Fruit fly (Drosophila melanogaster): ENCODE measurements around the gene Acsf3.

Gene Acsf3

dm6 chrX:7324816-7325246 is 4.0 kb upstream of the Acsf3 start (continued):
- peak; percentile 96 for TF ChIP-seq Six4 (GFP tag; optimal IDR thresholded peaks at IDR 0.05)
- TF ChIP-seq chn (GFP tag; optimal IDR thresholded peaks at IDR 0.05): peak; percentile 88
- no peak for TF ChIP-seq mld (GFP tag; IDR thresholded peaks at IDR 0.05; ENCODE audit: partially characterized antibody)
- peak; percentile 92 for TF ChIP-seq CG15073 (GFP tag; optimal IDR thresholded peaks at IDR 0.05)
- TF ChIP-seq ftz-f1 (GFP tag; optimal IDR thresholded peaks at IDR 0.05): peak; percentile 11
- TF ChIP-seq so (GFP tag; IDR thresholded peaks at IDR 0.05): peak; percentile 96
- peak; percentile 92 for TF ChIP-seq danr (GFP tag; IDR thresholded peaks at IDR 0.05)
- TF ChIP-seq CG10959 (GFP tag; IDR thresholded peaks at IDR 0.05): peak; percentile 94
- peak; percentile 96 for TF ChIP-seq Sox100B (GFP tag; optimal IDR thresholded peaks at IDR 0.05)
- TF ChIP-seq ap (GFP tag; IDR thresholded peaks at IDR 0.05): peak; percentile 87
- TF ChIP-seq CG12104 (GFP tag; optimal IDR thresholded peaks at IDR 0.05): peak; percentile 95
- peak; percentile 94 for TF ChIP-seq CG15011 (GFP tag; optimal IDR thresholded peaks at IDR 0.05)
- TF ChIP-seq CG17328 (GFP tag; IDR thresholded peaks at IDR 0.05): peak; percentile 97
- peak; percentile 64 for TF ChIP-seq CG8089 (GFP tag; optimal IDR thresholded peaks at IDR 0.05)
- peak; percentile 95 for TF ChIP-seq CG12769 (tag; optimal IDR thresholded peaks at IDR 0.05)
- peak; percentile 54 for TF ChIP-seq Atf3 (GFP tag; optimal IDR thresholded peaks at IDR 0.05)
- peak; percentile 92 for TF ChIP-seq CG9817 (tag; optimal IDR thresholded peaks at IDR 0.05)
- TF ChIP-seq z (GFP tag; IDR thresholded peaks at IDR 0.05): peak; percentile 68; the same call in 2 of the 3 replicates
- TF ChIP-seq chif (GFP tag; optimal IDR thresholded peaks at IDR 0.05): peak; percentile 78 to 92
- peak; percentile 83 for TF ChIP-seq MBD-R2 (GFP tag; IDR thresholded peaks at IDR 0.05)
- peak; percentile 89 for TF ChIP-seq CG7745 (tag; optimal IDR thresholded peaks at IDR 0.05)
- peak; percentile 96 for TF ChIP-seq CG10209 (GFP tag; optimal IDR thresholded peaks at IDR 0.05)
- peak; percentile 93 for TF ChIP-seq CG10462 (GFP tag; optimal IDR thresholded peaks at IDR 0.05)
- peak; percentile 94 for TF ChIP-seq CG8290 (GFP tag; optimal IDR thresholded peaks at IDR 0.05)
- peak; percentile 81 to 87 for TF ChIP-seq CG8290 (tag; optimal IDR thresholded peaks at IDR 0.05)
- TF ChIP-seq zen (tag; optimal IDR thresholded peaks at IDR 0.05): peak; percentile 97
- TF ChIP-seq HHEX (GFP tag; optimal IDR thresholded peaks at IDR 0.05): peak; percentile 95
- no peak for TF ChIP-seq knrl (GFP tag; IDR thresholded peaks at IDR 0.05; ENCODE audit: partially characterized antibody)
- peak; percentile 96 for TF ChIP-seq CG12659 (GFP tag; optimal IDR thresholded peaks at IDR 0.05)
- TF ChIP-seq gsb (GFP tag; IDR thresholded peaks at IDR 0.05): peak; percentile 80
- TF ChIP-seq CG11398 (GFP tag; optimal IDR thresholded peaks at IDR 0.05): peak; percentile 77
- TF ChIP-seq Hand (GFP tag; optimal IDR thresholded peaks at IDR 0.05): peak; percentile 90
- peak; percentile 95 for TF ChIP-seq BtbVII (GFP tag; optimal IDR thresholded peaks at IDR 0.05)
- peak; percentile 86 for TF ChIP-seq CG12744 (GFP tag; optimal IDR thresholded peaks at IDR 0.05)
- TF ChIP-seq CkIIα-i1 (GFP tag; IDR thresholded peaks at IDR 0.05): peak; percentile 82
- TF ChIP-seq CG10321 (GFP tag; IDR thresholded peaks at IDR 0.05): peak; percentile 79
- no peak for TF ChIP-seq CG7963 (GFP tag; IDR thresholded peaks at IDR 0.05; ENCODE audit: partially characterized antibody)
- TF ChIP-seq sim (GFP tag; IDR thresholded peaks at IDR 0.05): peak; percentile 95
- peak; percentile 93 for TF ChIP-seq Max (GFP tag; optimal IDR thresholded peaks at IDR 0.05)
- TF ChIP-seq lilli (GFP tag; optimal IDR thresholded peaks at IDR 0.05): peak; percentile 87
- peak; percentile 79 for TF ChIP-seq en (GFP tag; optimal IDR thresholded peaks at IDR 0.05)
- TF ChIP-seq sens (GFP tag): peak; percentile 98
- TF ChIP-seq prd (optimal IDR thresholded peaks at IDR 0.05): no peak
- TF ChIP-seq prd (GFP tag; IDR thresholded peaks at IDR 0.05): peak; percentile 96
- peak; percentile 91 for TF ChIP-seq Aef1 (GFP tag; IDR thresholded peaks at IDR 0.05)
- peak; percentile 92 for TF ChIP-seq CG18476 (GFP tag; optimal IDR thresholded peaks at IDR 0.05)
- TF ChIP-seq fd96Cb (tag; optimal IDR thresholded peaks at IDR 0.05): peak; percentile 98
- TF ChIP-seq lov (optimal IDR thresholded peaks at IDR 0.05): no peak
- peak; percentile 92 for TF ChIP-seq lov (GFP tag; IDR thresholded peaks at IDR 0.05)
- TF ChIP-seq HmgD (GFP tag; optimal IDR thresholded peaks at IDR 0.05): no peak
- peak; percentile 90 for TF ChIP-seq fd3F (GFP tag; optimal IDR thresholded peaks at IDR 0.05)
- peak; percentile 84 for TF ChIP-seq CG9215 (GFP tag; IDR thresholded peaks at IDR 0.05)
